Worm (Caenorhabditis elegans) whole organism, late embryonic: Measurements from ENCODE around the gene B0361.14.

Experiments used
- elt-2 ChIP-seq: sonication (generic microtip); optimal IDR thresholded peaks from 2 replicates; lab custom pipeline; 2016; ENCODE audit warnings: missing genetic modification reagents, missing genetic modification characterization, missing compliant biosample characterization
- tbx-7 ChIP-seq: sonication (generic microtip); optimal IDR thresholded peaks from 2 replicates; lab custom pipeline; 2016; ENCODE audit warnings: missing genotype, missing genetic modification characterization, missing compliant biosample characterization

ce11 chrIII:7287503-7287902 is 11.8 kb downstream of the B0361.14 start, which contains the start of gene ykt-6:
- no peak for TF ChIP-seq elt-2 (tag; lab: Kevin White, UChicago)
- no peak for TF ChIP-seq tbx-7 (tag; lab: Kevin White, UChicago)
